Worm (Caenorhabditis elegans) whole organism, L4/young adult: ENCODE results near the gene srbc-1.

Source experiments
- W03F9.2 ChIP-seq: fragments of 150-350 bp; optimal IDR thresholded peaks from 2 replicates; lab custom pipeline; 2014; ENCODE audit warnings: missing biosample characterization, missing genetic modification characterization
- dao-5 ChIP-seq: sonication (generic microtip); optimal IDR thresholded peaks from 2 replicates; lab custom pipeline; 2016; ENCODE audit warnings: missing genotype, missing genetic modification characterization, moderate library complexity, missing compliant biosample characterization
- him-1 ChIP-seq: sonication (generic microtip); optimal IDR thresholded peaks from 2 replicates; lab custom pipeline; 2016; ENCODE audit warnings: missing genotype, missing genetic modification reagents, missing genetic modification characterization, missing compliant biosample characterization

Gene srbc-1

DNA sequence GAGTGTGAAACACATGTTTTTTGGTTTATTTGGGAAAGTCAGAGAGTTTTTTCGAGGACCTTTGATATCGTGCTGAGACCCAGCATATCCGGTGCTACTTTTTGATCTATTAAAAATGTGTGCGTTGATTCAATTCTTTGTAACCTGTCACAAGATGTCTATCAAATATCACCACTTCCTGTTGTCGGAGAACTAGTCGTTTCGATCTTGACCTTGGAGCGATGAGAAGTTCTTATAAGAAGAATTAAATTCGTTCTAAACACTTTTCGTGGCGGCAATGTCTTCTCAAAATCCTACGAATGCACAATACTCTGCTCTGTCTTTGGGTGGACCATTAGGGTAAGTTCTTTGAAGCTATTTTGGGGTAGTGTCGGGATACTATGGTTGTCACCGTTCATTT is 14.3 kb upstream of the srbc-1 start, which contains the start of gene F35F10.1:
Gene F35F10.1, plus strand, starts transcription at position 200 of the 400 bp plus-strand sequence.
- TF ChIP-seq W03F9.2 (tag; lab: Kevin White, UChicago) (no peak), him-1 (tag; lab: Kevin White, UChicago) (no peak), dao-5 (tag; lab: Kevin White, UChicago) (no peak)

- no peak for TF ChIP-seq dao-5 (tag; lab: Kevin White, UChicago)
- peak; percentile 18 for TF ChIP-seq him-1 (tag; lab: Kevin White, UChicago)
- peak; percentile 16 for TF ChIP-seq W03F9.2 (tag; lab: Kevin White, UChicago)
Measured at ce11 chrV:3315308-3315707, 13.5 kb upstream of the srbc-1 start, which contains the start of gene arrd-19. Gene arrd-19, minus strand, starts transcription at chrV:3315516.

DNA sequence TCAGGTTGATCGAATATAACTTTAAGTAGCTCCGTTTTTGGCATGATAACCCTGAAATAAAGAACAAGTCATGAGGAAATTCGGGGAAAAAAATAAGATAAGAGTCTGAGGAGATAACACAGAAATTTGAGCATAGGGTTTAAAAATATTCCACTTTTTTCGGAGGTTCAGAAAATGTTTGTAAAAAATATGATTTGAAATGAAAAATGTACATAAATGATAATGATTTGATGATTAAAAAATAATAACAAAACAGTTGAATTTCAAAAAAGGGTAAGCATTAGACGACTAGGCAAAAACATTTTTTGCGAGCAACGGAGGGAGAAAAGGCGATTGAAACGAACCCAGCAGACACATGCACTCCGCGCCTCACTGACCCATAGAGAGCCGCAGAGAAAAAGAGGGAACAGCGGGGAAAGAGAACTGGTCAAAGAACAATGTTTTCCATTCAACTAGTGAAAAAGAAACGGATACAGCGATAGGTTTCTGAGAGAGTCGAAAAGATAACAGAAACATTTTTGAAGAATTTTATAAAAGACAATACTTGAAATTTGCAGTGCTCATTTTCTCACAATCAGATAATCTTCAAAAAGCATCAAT is 10.4 kb upstream of the srbc-1 start, which contains the start of gene arrd-18:
Gene arrd-18, minus strand, starts transcription at position 51 of the 600 bp plus-strand sequence.
- TF ChIP-seq dao-5 (tag; lab: Kevin White, UChicago), result no peak

- TF ChIP-seq dao-5 (tag; lab: Kevin White, UChicago) (no peak), W03F9.2 (tag; lab: Kevin White, UChicago) (no peak), him-1 (tag; lab: Kevin White, UChicago) (no peak)
Measured at ce11 chrV:3308169-3308568, 6.4 kb upstream of the srbc-1 start, which contains the start of gene srbc-3. Gene srbc-3, plus strand, starts transcription at chrV:3308469.

DNA sequence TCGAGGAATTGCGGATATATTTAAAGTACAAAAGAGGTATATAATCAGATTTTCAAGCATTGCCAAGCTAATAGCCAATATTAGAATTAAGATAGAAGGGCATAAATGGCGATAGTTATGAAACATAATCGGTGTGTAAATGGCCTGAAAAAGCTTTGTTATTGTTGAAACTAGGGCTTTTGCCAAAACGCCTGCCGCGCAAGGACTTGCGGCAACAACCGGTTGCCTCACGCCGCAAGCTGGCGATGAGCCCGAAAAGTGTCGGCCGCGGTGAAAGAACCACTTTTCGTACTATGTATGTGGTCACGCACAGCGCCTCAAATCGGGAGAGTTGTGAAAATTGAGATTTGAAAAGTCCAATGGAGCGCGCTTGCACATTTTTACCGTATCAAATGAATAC is 2.4 kb downstream of the srbc-1 start:
- no peak for TF ChIP-seq dao-5 (tag; lab: Kevin White, UChicago)
- TF ChIP-seq him-1 (tag; lab: Kevin White, UChicago), result no peak
- TF ChIP-seq W03F9.2 (tag; lab: Kevin White, UChicago), result no peak

DNA sequence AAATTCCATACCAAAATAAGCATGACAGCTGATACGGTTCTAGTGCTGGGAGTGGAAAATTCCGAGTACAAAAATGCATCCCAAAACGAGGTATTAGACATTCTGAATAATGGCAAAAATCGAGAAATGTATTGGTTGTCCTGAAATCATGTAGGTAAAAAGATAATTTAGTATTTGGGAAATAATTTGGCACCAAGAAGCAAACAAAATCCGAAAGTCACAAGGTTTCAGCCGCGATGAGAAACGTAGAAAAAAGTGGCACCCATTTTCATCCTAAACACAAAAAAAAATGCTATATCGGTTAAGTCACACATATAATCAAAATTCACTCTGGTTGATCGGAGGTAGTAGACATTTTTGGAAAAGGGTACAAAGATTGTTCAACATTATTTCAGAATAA is 4.0 kb downstream of the srbc-1 start, which contains the start of gene srx-122:
Gene srx-122, minus strand, starts transcription at position 101 of the 400 bp plus-strand sequence.
- TF ChIP-seq W03F9.2 (tag; lab: Kevin White, UChicago) (no peak), dao-5 (tag; lab: Kevin White, UChicago) (no peak), him-1 (tag; lab: Kevin White, UChicago) (no peak)

DNA sequence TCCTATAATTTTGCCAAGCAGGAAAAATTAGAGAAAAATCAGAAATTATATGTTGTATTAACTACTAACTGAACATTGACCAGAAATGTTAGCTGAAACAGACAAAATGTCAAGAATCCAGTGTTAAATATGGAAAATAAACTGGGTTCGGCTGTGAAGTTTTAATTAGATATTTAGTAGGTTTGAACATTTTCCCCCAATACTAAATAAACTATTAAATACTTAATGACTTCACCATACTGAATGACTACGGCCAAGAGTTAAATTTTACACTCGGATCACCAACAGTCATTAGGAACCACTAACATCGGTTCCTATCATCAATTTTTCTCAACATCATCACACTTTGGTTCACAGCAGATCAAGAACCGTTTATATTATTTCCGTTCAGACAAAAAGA is 6.4 kb downstream of the srbc-1 start:
- TF ChIP-seq him-1 (tag; lab: Kevin White, UChicago) (no peak), dao-5 (tag; lab: Kevin White, UChicago) (no peak), W03F9.2 (tag; lab: Kevin White, UChicago) (no peak)

- TF ChIP-seq W03F9.2 (tag; lab: Kevin White, UChicago) (no peak), him-1 (tag; lab: Kevin White, UChicago) (no peak), dao-5 (tag; lab: Kevin White, UChicago) (no peak)
Measured at ce11 chrV:3289267-3289666, 12.5 kb downstream of the srbc-1 start, which contains the start of gene F35F10.6. Gene F35F10.6, minus strand, starts transcription at chrV:3289367.

DNA sequence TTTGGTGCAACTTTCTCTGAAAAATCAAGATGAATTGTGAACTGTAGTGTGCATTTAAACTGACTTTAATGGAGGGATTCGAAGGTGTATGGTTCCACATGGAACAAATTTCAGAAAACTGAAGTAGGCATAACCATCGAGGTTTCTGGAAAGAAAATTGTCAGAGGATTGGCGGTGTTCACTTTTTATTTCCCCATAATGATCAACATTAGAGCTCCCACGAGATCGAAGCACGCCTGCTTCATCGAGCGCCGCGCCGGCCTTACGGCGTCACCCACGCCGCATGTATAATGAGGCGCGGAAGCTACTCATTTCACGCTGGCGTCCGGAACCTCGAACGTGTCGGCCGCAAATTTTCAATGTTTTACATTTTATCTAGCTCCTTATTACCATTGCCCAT is 13.7 kb downstream of the srbc-1 start:
- TF ChIP-seq him-1 (tag; lab: Kevin White, UChicago) (no peak), W03F9.2 (tag; lab: Kevin White, UChicago) (no peak), dao-5 (tag; lab: Kevin White, UChicago) (no peak)

ce11 chrV:3287330-3287729 is 14.5 kb downstream of the srbc-1 start, which contains the start of gene F35F10.7:
Gene F35F10.7, minus strand, starts transcription at chrV:3287430.
- no peak for TF ChIP-seq W03F9.2 (tag; lab: Kevin White, UChicago)
- no peak for TF ChIP-seq dao-5 (tag; lab: Kevin White, UChicago)
- TF ChIP-seq him-1 (tag; lab: Kevin White, UChicago), result no peak

ce11 chrV:3284629-3285028 is 17.2 kb downstream of the srbc-1 start, which contains the start of gene F35F10.5:
Gene F35F10.5, plus strand, starts transcription at chrV:3284929.
- TF ChIP-seq dao-5 (tag; lab: Kevin White, UChicago) (no peak), W03F9.2 (tag; lab: Kevin White, UChicago) (no peak), him-1 (tag; lab: Kevin White, UChicago) (no peak)

ce11 chrV:3282957-3283356 is 18.8 kb downstream of the srbc-1 start, which contains the start of gene str-64:
Gene str-64, plus strand, starts transcription at chrV:3283257.
- no peak for TF ChIP-seq dao-5 (tag; lab: Kevin White, UChicago)
- no peak for TF ChIP-seq him-1 (tag; lab: Kevin White, UChicago)
- TF ChIP-seq W03F9.2 (tag; lab: Kevin White, UChicago), result no peak

- TF ChIP-seq W03F9.2 (tag; lab: Kevin White, UChicago) (no peak), dao-5 (tag; lab: Kevin White, UChicago) (no peak), him-1 (tag; lab: Kevin White, UChicago) (no peak)
Measured at ce11 chrV:3281523-3281922, 20.3 kb downstream of the srbc-1 start, which contains the start of gene T28A11.25. Gene T28A11.25, plus strand, starts transcription at chrV:3281823.

DNA sequence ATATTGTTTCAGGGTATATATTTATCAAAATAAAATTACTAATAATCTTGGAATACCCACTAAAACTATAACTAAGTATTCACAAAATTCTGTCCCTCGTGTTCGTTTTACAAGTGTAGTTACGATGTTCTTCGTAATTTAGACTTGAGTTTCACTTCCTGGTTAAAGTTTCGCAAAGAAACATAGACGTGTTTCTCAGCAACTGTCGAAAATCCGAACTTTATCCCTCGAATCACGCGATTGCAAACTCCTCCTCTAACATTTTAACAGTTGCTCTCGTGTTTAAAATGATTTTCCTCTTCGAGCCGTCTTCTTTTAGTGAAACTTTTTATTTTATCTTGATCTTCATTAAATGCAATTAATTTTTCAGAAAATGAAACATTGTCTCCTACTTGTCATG is 21.8 kb downstream of the srbc-1 start, which contains the start of gene T28A11.2:
Gene T28A11.2, plus strand, starts transcription at position 371 of the 400 bp plus-strand sequence.
- no peak for TF ChIP-seq him-1 (tag; lab: Kevin White, UChicago)
- no peak for TF ChIP-seq dao-5 (tag; lab: Kevin White, UChicago)
- no peak for TF ChIP-seq W03F9.2 (tag; lab: Kevin White, UChicago)
